Worm (Caenorhabditis elegans): ENCODE data around the gene C44B11.1.

Gene C44B11.1

DNA sequence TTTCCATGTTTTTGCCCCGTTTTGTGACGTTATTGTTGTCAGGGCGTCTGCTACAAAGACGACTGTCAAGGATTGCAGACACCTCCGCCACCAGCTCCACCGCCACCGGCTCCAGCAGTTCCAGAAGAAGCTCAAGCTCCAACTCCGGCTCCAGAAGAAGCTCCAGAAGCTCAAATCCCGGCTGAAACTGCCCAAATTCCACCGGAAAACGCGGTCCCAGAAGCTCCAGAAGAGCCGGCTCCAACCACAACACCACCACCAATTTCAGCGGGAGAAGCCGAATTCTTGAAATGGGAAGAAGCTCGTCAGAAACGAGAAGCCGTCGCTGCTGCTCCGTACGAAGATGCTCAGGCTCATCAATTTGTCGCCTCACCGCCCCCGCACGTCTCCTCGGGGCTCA, 21.7 kb downstream of the C44B11.1 start:
- TF ChIP-seq mbf-1 (tag; optimal IDR thresholded peaks at IDR 0.05), result no peak
- no peak for TF ChIP-seq lin-39 (tag; optimal IDR thresholded peaks at IDR 0.05)
- no peak for TF ChIP-seq unc-55 (GFP tag; optimal IDR thresholded peaks at IDR 0.05)
- no peak for TF ChIP-seq nhr-6 (tag; optimal IDR thresholded peaks at IDR 0.05)

DNA sequence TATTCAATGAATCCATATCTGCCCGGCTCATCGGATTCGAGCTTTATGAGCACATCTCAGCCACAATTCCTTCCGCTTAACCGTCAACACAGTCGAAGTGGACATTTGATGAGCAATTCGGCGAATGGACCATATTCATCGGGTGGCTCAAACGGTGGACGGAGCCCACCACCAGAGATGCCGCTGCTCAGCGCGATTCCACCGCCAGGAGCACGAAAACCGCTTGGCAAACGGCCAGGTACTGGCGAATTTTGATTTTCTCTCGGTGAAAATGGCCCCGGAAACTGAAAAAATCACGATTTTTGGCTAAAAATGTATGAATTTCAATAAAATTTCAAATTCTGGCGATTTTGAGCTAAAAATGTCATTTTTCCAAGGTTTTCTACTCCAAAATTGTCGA, 24.8 kb downstream of the C44B11.1 start:
- TF ChIP-seq F13H6.1 (tag; optimal IDR thresholded peaks at IDR 0.05), result no peak
- no peak for TF ChIP-seq Y55F3AM.14 (GFP tag; optimal IDR thresholded peaks at IDR 0.05)
- TF ChIP-seq crh-2 (tag; optimal IDR thresholded peaks at IDR 0.05), result no peak
- no peak for TF ChIP-seq nhr-23 (tag; optimal IDR thresholded peaks at IDR 0.05)
- no peak for TF ChIP-seq lsy-2 (tag; optimal IDR thresholded peaks at IDR 0.05)
- TF ChIP-seq nhr-10 (tag; optimal IDR thresholded peaks at IDR 0.05), result no peak
- TF ChIP-seq egl-27 (tag; optimal IDR thresholded peaks at IDR 0.05), result no peak
- TF ChIP-seq ceh-82 (tag; optimal IDR thresholded peaks at IDR 0.05), result no peak
- no peak for TF ChIP-seq sma-3 (GFP tag; optimal IDR thresholded peaks at IDR 0.05)
- no peak for TF ChIP-seq ztf-1 (GFP tag; conservative IDR thresholded peaks at IDR 0.05)
- TF ChIP-seq sma-9 (GFP tag; optimal IDR thresholded peaks at IDR 0.05), result no peak
- TF ChIP-seq sma-9 (tag; optimal IDR thresholded peaks at IDR 0.05), result no peak
- TF ChIP-seq nhr-6 (tag; optimal IDR thresholded peaks at IDR 0.05), result no peak
- TF ChIP-seq snpc-4 (tag; optimal IDR thresholded peaks at IDR 0.05), result no peak
- TF ChIP-seq nhr-12 (tag; optimal IDR thresholded peaks at IDR 0.05), result no peak
- TF ChIP-seq nhr-11 (tag; optimal IDR thresholded peaks at IDR 0.05), result no peak
- TF ChIP-seq lin-11 (tag; optimal IDR thresholded peaks at IDR 0.05), result no peak
- TF ChIP-seq zag-1 (tag; optimal IDR thresholded peaks at IDR 0.05), result no peak
- no peak for TF ChIP-seq elt-1 (tag; optimal IDR thresholded peaks at IDR 0.05)

ce11 chrIII:3183377-3183776, 28.3 kb downstream of the C44B11.1 start, which contains the start of gene lmtr-5:
Gene lmtr-5 (plus strand): TSS chrIII:3183677.
- no peak for TF ChIP-seq F13H6.1 (tag; optimal IDR thresholded peaks at IDR 0.05)
- no peak for TF ChIP-seq ztf-1 (GFP tag; conservative IDR thresholded peaks at IDR 0.05)
- TF ChIP-seq elt-1 (tag; optimal IDR thresholded peaks at IDR 0.05), result no peak
- TF ChIP-seq lsy-2 (tag; optimal IDR thresholded peaks at IDR 0.05), result no peak
- TF ChIP-seq sem-4 (tag; optimal IDR thresholded peaks at IDR 0.05), result no peak
- TF ChIP-seq nhr-77 (tag; optimal IDR thresholded peaks at IDR 0.05), result no peak
- no peak for TF ChIP-seq unc-62 (GFP tag; optimal IDR thresholded peaks at IDR 0.05)
- TF ChIP-seq skn-1 (tag; optimal IDR thresholded peaks at IDR 0.05), result no peak
- TF ChIP-seq dmd-4 (tag; optimal IDR thresholded peaks at IDR 0.05), result no peak
- no peak for TF ChIP-seq elt-3 (tag; optimal IDR thresholded peaks at IDR 0.05)
- TF ChIP-seq ceh-16 (tag; optimal IDR thresholded peaks at IDR 0.05), result no peak
- TF ChIP-seq crh-2 (tag; optimal IDR thresholded peaks at IDR 0.05), result no peak

DNA sequence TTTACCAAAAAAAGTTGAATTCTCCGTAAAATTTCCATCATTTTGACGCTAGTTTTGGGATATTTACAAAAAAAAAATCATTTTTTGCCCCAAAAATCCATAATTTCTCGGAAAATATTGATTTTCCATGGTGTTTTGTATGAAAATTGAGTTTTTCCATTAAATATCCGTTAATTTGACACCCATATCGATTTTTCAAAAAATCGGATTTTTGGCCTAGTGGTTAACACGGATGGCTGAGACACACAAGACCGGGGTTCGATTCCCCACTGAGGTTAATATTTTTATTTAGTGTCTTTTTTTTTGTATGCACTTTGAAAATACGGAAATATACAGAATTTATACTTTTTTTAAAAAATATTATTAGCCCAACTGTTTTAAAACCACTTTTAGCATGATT, 30.2 kb downstream of the C44B11.1 start:
- no peak for TF ChIP-seq nhr-237 (tag; optimal IDR thresholded peaks at IDR 0.05)
- TF ChIP-seq mdl-1 (tag; optimal IDR thresholded peaks at IDR 0.05), result no peak

DNA sequence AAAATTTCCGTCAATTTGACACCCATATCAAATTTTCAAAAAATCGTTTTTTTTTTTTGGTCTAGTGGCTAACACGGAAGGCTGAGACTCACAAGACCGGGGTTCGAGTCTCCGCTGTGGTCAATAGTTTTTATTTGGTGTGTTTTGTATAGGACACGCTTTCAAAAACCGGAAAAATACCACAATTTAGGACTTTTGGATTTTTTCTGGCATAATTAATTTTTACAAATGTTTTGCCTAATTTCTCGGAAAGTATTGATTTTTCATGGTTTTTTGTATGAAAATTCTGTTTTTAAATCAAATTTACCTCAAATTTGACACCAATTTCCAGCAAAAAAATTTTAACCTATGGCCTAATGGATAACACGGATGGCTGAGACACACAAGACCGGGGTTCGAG, 30.9 kb downstream of the C44B11.1 start, which contains the start of gene mks-1:
mks-1 (plus strand) TSS at position 301 of the 400 bp plus-strand sequence.
- TF ChIP-seq peb-1 (tag; optimal IDR thresholded peaks at IDR 0.05) (no peak), aly-2 (tag; optimal IDR thresholded peaks at IDR 0.05) (no peak), nhr-6 (tag; optimal IDR thresholded peaks at IDR 0.05) (no peak), ceh-82 (tag; optimal IDR thresholded peaks at IDR 0.05) (no peak), mab-5 (tag; optimal IDR thresholded peaks at IDR 0.05) (no peak), egl-27 (tag; optimal IDR thresholded peaks at IDR 0.05) (no peak), nhr-25 (tag; optimal IDR thresholded peaks at IDR 0.05) (no peak), mbf-1 (tag; optimal IDR thresholded peaks at IDR 0.05) (no peak), ama-1 (optimal IDR thresholded peaks at IDR 0.05) (no peak), gmeb-1 (tag; optimal IDR thresholded peaks at IDR 0.05) (no peak), nhr-12 (tag; optimal IDR thresholded peaks at IDR 0.05) (no peak)

All from whole organism, L2 larva.